Worm (Caenorhabditis elegans) whole organism, young adult: ENCODE measurements around the gene R10E4.3.

Experiments used
- D2030.7 ChIP-seq: fragments of 200-800 bp; sonication (Bioruptor generic); IDR thresholded peaks from 2 replicates; pipeline ENCODE4 v1.3.6; 2022; ENCODE audit warnings: missing genetic modification reagents, missing genetic modification characterization, missing compliant biosample characterization
- F23B12.7 ChIP-seq: sonication (generic microtip); optimal IDR thresholded peaks from 2 replicates; lab custom pipeline; 2017; ENCODE audit warnings: missing genetic modification characterization, mild to moderate bottlenecking, missing compliant biosample characterization, antibody characterized with exemption, moderate library complexity; ENCODE audit not compliant: insufficient read depth
- F55B11.4 ChIP-seq: sonication (generic microtip); optimal IDR thresholded peaks from 2 replicates; lab custom pipeline; 2016; ENCODE audit warnings: missing compliant biosample characterization, missing genetic modification characterization, borderline replicate concordance; ENCODE audit not compliant: insufficient read depth
- K11D2.4 ChIP-seq: fragments of 200-800 bp; sonication (Bioruptor generic); IDR thresholded peaks from 2 replicates; pipeline ENCODE4 v1.3.6; 2022; ENCODE audit warnings: missing genetic modification reagents, missing genetic modification characterization, missing compliant biosample characterization
- K12H6.12 ChIP-seq: fragments of 200-800 bp; sonication (Bioruptor generic); optimal IDR thresholded peaks from 2 replicates; lab custom pipeline; 2018; ENCODE audit warnings: mild to moderate bottlenecking, missing genetic modification characterization, missing compliant biosample characterization
- Y67H2A.10 ChIP-seq: fragments of 200-800 bp; sonication (Bioruptor generic); conservative IDR thresholded peaks from 2 replicates; pipeline ENCODE4 v1.3.6; 2022; ENCODE audit warnings: missing genetic modification reagents, missing genetic modification characterization, missing compliant biosample characterization
- Y79H2A.3 ChIP-seq: fragments of 200-800 bp; sonication (Bioruptor generic); conservative IDR thresholded peaks from 2 replicates; pipeline ENCODE4 v1.3.6; 2022; ENCODE audit warnings: missing genetic modification reagents, missing genetic modification characterization, missing compliant biosample characterization
- atf-7 ChIP-seq: sonication (generic microtip); optimal IDR thresholded peaks from 2 replicates; lab custom pipeline; 2017; ENCODE audit warnings: mild to moderate bottlenecking, missing genetic modification characterization, missing compliant biosample characterization
- attf-5 ChIP-seq: fragments of 200-800 bp; sonication (Bioruptor generic); optimal IDR thresholded peaks from 2 replicates; lab custom pipeline; 2018; ENCODE audit warnings: mild to moderate bottlenecking, missing genetic modification characterization, missing compliant biosample characterization
- ccch-3 ChIP-seq: fragments of 200-800 bp; sonication (Bioruptor generic); optimal IDR thresholded peaks from 2 replicates; lab custom pipeline; 2018; ENCODE audit warnings: mild to moderate bottlenecking, missing genetic modification characterization, missing compliant biosample characterization
- cebp-1 ChIP-seq, 2 experiments: fragments of 200-800 bp in 1 of 2; sonication (Bioruptor generic) in 1 of 2; sonication (generic microtip) in 1 of 2; IDR thresholded peaks in 1 of 2; optimal IDR thresholded peaks in 1 of 2; 2 replicates each; pipeline versions ENCODE4 v1.3.6 to Lab custom; 2017 to 2022; ENCODE audit warnings: missing compliant biosample characterization in 2 of 2, missing genetic modification characterization in 2 of 2, mild to moderate bottlenecking in 1 of 2, missing genetic modification reagents in 1 of 2, moderate library complexity in 1 of 2
- ceh-27 ChIP-seq: fragments of 200-800 bp; sonication (Bioruptor generic); optimal IDR thresholded peaks from 2 replicates; lab custom pipeline; 2018; ENCODE audit warnings: mild to moderate bottlenecking, missing genetic modification characterization, moderate library complexity, missing compliant biosample characterization
- dpl-1 ChIP-seq: fragments of 150-350 bp; optimal IDR thresholded peaks from 2 replicates; lab custom pipeline; 2014; ENCODE audit warnings: missing biosample characterization, missing genetic modification reagents, missing genetic modification characterization
- egl-44 ChIP-seq: fragments of 200-800 bp; sonication (Bioruptor generic); IDR thresholded peaks from 2 replicates; pipeline ENCODE4 v1.3.6; 2022; ENCODE audit warnings: missing genetic modification reagents, missing genetic modification characterization, missing compliant biosample characterization
- gei-17 ChIP-seq: fragments of 200-800 bp; sonication (Bioruptor generic); optimal IDR thresholded peaks from 2 replicates; lab custom pipeline; 2018; ENCODE audit warnings: mild to moderate bottlenecking, missing genetic modification characterization, missing compliant biosample characterization
- hlh-12 ChIP-seq: sonication (generic microtip); optimal IDR thresholded peaks from 2 replicates; lab custom pipeline; 2016; ENCODE audit warnings: missing genetic modification characterization, missing compliant biosample characterization
- hmg-1.2 ChIP-seq: fragments of 200-800 bp; sonication (Bioruptor generic); IDR thresholded peaks from 2 replicates; pipeline ENCODE4 v1.3.6; 2022; ENCODE audit warnings: missing genetic modification reagents, missing genetic modification characterization, missing compliant biosample characterization
- hsf-1 ChIP-seq: fragments of 200-800 bp; sonication (Bioruptor generic); IDR thresholded peaks from 2 replicates; pipeline ENCODE4 v1.3.6; 2022; ENCODE audit warnings: missing genetic modification reagents, missing genetic modification characterization, missing compliant biosample characterization
- lin-35 ChIP-seq, 3 experiments: fragments of 150-350 bp in 2 of 3; sonication (generic microtip) in 1 of 3; optimal IDR thresholded peaks; 2 replicates each; lab custom pipeline; 2014 to 2018; ENCODE audit warnings: missing biosample characterization in 3 of 3, missing genetic modification characterization in 3 of 3, missing genetic modification reagents in 3 of 3
- lin-40 ChIP-seq: sonication (generic microtip); optimal IDR thresholded peaks from 2 replicates; lab custom pipeline; 2016; ENCODE audit warnings: missing genetic modification characterization, mild to moderate bottlenecking, missing compliant biosample characterization, missing genotype, missing genetic modification reagents
- lir-1 ChIP-seq: fragments of 200-800 bp; sonication (Bioruptor generic); conservative IDR thresholded peaks from 2 replicates; pipeline ENCODE4 v1.3.6; 2022; ENCODE audit warnings: missing genetic modification reagents, missing genetic modification characterization, missing compliant biosample characterization
- madf-6 ChIP-seq: fragments of 200-800 bp; sonication (Bioruptor generic); IDR thresholded peaks from 2 replicates; pipeline ENCODE4 v1.3.6; 2022; ENCODE audit warnings: missing genetic modification reagents, missing genetic modification characterization, missing compliant biosample characterization
- nhr-80 ChIP-seq: sonication (generic microtip); optimal IDR thresholded peaks from 2 replicates; lab custom pipeline; 2016; ENCODE audit warnings: missing genetic modification characterization, missing compliant biosample characterization
- pbrm-1 ChIP-seq: fragments of 200-800 bp; sonication (Bioruptor generic); IDR thresholded peaks from 2 replicates; pipeline ENCODE4 v1.3.6; 2022; ENCODE audit warnings: missing genetic modification reagents, missing genetic modification characterization, missing compliant biosample characterization
- repo-1 ChIP-seq: sonication (generic microtip); optimal IDR thresholded peaks from 2 replicates; lab custom pipeline; 2017; ENCODE audit warnings: mild to moderate bottlenecking, missing genetic modification characterization, missing compliant biosample characterization
- sdz-38 ChIP-seq: sonication (generic microtip); optimal IDR thresholded peaks from 2 replicates; lab custom pipeline; 2016; ENCODE audit warnings: missing genotype, missing genetic modification characterization, missing compliant biosample characterization
- snpc-4 ChIP-seq, 5 experiments: fragments of 150-350 bp in 1 of 5; sonication (generic microtip) in 4 of 5; optimal IDR thresholded peaks; 2 replicates each; lab custom pipeline; 2014 to 2018; ENCODE audit warnings: missing genetic modification characterization in 5 of 5, missing biosample characterization in 3 of 5, antibody characterized with exemption in 2 of 5, mild to moderate bottlenecking in 2 of 5, missing compliant biosample characterization in 2 of 5, missing genotype in 2 of 5, moderate library complexity in 2 of 5, missing genetic modification reagents in 1 of 5
- tbx-9 ChIP-seq: sonication (generic microtip); optimal IDR thresholded peaks from 2 replicates; lab custom pipeline; 2016; ENCODE audit warnings: borderline replicate concordance, missing genetic modification characterization, inconsistent platforms, missing compliant biosample characterization
- tlf-1 ChIP-seq: fragments of 200-800 bp; sonication (Bioruptor generic); optimal IDR thresholded peaks from 2 replicates; lab custom pipeline; 2018; ENCODE audit warnings: mild to moderate bottlenecking, missing genetic modification characterization, missing compliant biosample characterization
- ztf-25 ChIP-seq: fragments of 200-800 bp; sonication (Bioruptor generic); IDR thresholded peaks from 2 replicates; pipeline ENCODE4 v1.3.6; 2022; ENCODE audit warnings: missing genetic modification reagents, missing genetic modification characterization, missing compliant biosample characterization
- ztf-3 ChIP-seq: fragments of 200-800 bp; sonication (Bioruptor generic); optimal IDR thresholded peaks from 2 replicates; lab custom pipeline; 2018; ENCODE audit warnings: mild to moderate bottlenecking, missing genetic modification characterization, missing compliant biosample characterization
- ztf-6 ChIP-seq: fragments of 200-800 bp; sonication (Bioruptor generic); IDR thresholded peaks from 2 replicates; pipeline ENCODE4 v1.3.6; 2022; ENCODE audit warnings: missing genetic modification reagents, missing genetic modification characterization, missing compliant biosample characterization

R10E4.3 gene

DNA sequence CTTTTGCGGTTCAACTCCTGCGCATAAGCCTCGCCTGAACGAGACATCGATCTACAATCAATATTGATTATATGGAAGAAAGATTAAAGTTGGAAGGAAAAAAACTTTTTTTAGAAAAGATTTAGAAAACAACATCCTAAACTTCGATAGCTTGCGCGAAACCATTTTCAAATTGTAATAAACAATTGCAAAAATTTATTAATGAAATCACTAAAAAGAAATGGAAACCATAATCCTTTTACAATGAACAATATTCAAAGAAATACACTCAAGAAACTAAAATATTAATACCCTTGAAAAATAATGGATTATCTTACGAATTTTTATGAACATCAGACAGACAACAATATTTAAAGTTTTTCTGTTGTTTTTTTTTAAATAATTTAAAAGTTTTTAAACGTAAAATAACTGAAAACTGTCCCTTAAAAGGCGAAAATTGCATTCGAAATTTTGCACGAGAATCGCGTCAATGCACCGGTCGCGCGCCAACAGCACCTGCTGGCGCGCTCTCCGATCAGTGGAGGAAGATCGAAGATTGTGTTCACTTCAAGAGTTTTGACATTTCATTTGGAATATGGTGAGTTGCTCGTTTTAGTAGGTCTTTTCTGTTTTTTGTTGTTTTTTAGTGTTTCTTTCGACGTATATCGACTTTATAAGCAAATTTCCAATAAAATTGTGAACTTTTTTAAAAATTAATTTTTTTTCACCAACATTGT lies 17.9 kb downstream of the R10E4.3 start, which contains the start of the genes sftb-1 and R10E4.1 (continued):
- 0 out of 2 replicates have a peak, but pooled peaks have one; percentile 13 for TF ChIP-seq hmg-1.2 (GFP tag; lab: Robert Waterston, UW)
- TF ChIP-seq cebp-1 (GFP tag; IDR thresholded peaks at IDR 0.05; lab: Robert Waterston, UW): no peak
- peak; percentile 61 for TF ChIP-seq cebp-1 (tag; optimal IDR thresholded peaks at IDR 0.05; lab: Kevin White, UChicago)
- TF ChIP-seq pbrm-1 (GFP tag; lab: Robert Waterston, UW): peak; percentile 55; the same call in 1 of the 2 replicates
- peak in 1 of 3 experiments; percentile 66 for TF ChIP-seq lin-35 (GFP tag; optimal IDR thresholded peaks at IDR 0.05; lab: Kevin White, UChicago)
- TF ChIP-seq madf-6 (GFP tag; lab: Robert Waterston, UW): peak; percentile 63
- TF ChIP-seq attf-5 (GFP tag; lab: Kevin White, UChicago): peak; percentile 36
- TF ChIP-seq nhr-80 (tag; lab: Kevin White, UChicago): peak; percentile 23
- no peak for TF ChIP-seq ztf-25 (GFP tag; lab: Robert Waterston, UW)
- peak; percentile 15 for TF ChIP-seq repo-1 (tag; lab: Kevin White, UChicago)
- no peak for TF ChIP-seq ztf-3 (GFP tag; lab: Kevin White, UChicago)
- TF ChIP-seq F55B11.4 (tag; lab: Kevin White, UChicago): no peak
- peak; percentile 44 for TF ChIP-seq dpl-1
- TF ChIP-seq, all 124 proteins: peak for 25

DNA sequence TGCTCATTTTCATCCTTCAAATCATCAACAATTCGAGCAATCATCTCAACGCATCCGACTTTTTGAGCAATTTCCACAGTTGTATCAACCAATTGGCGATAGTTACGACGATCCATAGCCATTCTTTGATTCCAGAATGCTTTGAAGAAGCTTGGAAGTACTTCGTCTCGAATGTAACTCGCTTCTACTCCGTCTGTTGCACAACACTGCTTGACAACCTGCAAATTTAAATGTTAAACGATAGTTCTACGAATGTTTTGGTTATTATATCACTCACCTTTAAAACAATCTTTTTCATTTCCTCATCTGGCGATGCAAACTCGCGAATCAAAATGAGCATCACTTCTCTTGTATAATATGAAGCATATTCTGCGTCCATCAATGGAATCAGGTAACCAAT lies 21.4 kb downstream of the R10E4.3 start:
- TF ChIP-seq ztf-6 (GFP tag; lab: Robert Waterston, UW) (no peak), ztf-3 (GFP tag; lab: Kevin White, UChicago) (no peak), gei-17 (GFP tag; lab: Kevin White, UChicago) (no peak), D2030.7 (GFP tag; lab: Robert Waterston, UW) (no peak), attf-5 (GFP tag; lab: Kevin White, UChicago) (no peak), Y79H2A.3 (no peak), ceh-27 (no peak), K12H6.12 (tag; lab: Kevin White, UChicago) (no peak)
- TF ChIP-seq, all 124 proteins: peak for 0

DNA sequence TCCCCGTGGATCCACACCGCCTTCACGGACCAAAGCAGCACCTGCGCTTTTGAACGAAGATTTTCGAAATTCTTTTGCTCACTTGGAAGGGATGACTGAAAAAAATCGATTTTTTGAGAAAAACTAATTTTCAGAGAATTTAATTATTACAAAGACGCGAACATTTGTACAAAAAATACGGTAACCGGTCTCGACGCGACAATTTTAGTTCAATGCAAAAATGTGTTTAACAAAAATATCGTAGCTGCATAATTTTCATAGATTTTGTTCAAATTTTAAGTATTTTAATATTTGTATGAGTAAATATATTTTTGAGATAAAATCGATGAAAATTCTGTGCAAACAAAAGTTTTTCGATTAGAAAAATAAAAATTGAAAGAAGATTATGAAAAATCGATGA lies 24.2 kb downstream of the R10E4.3 start, which contains the start of gene T08A11.1:
TSS of gene T08A11.1 (minus strand) at position 101 of the 400 bp plus-strand sequence.
- TF ChIP-seq F23B12.7 (tag; lab: Kevin White, UChicago): no peak
- TF ChIP-seq lin-35 (GFP tag; optimal IDR thresholded peaks at IDR 0.05; lab: Kevin White, UChicago): no peak
- TF ChIP-seq egl-44 (GFP tag; lab: Robert Waterston, UW): no peak
- no peak for TF ChIP-seq tlf-1 (GFP tag; lab: Kevin White, UChicago)
- no peak for TF ChIP-seq hsf-1
- TF ChIP-seq sdz-38 (tag; lab: Kevin White, UChicago): no peak
- no peak for TF ChIP-seq lin-40 (tag; lab: Kevin White, UChicago)
- no peak for TF ChIP-seq ccch-3
- TF ChIP-seq Y67H2A.10 (GFP tag; lab: Robert Waterston, UW): no peak
- no peak for TF ChIP-seq lir-1 (GFP tag; lab: Robert Waterston, UW)
- no peak for TF ChIP-seq hlh-12 (tag; lab: Kevin White, UChicago)
- TF ChIP-seq atf-7 (tag; lab: Kevin White, UChicago): no peak
- TF ChIP-seq K11D2.4 (GFP tag; lab: Robert Waterston, UW): no peak
- TF ChIP-seq snpc-4 (GFP tag; optimal IDR thresholded peaks at IDR 0.05; lab: Kevin White, UChicago): no peak
- no peak for TF ChIP-seq snpc-4 (tag; optimal IDR thresholded peaks at IDR 0.05; lab: Kevin White, UChicago)
- no peak for TF ChIP-seq tbx-9
